Fruit fly (Drosophila melanogaster): ENCODE measurements around the gene Rubicon.

The Rubicon gene

DNA sequence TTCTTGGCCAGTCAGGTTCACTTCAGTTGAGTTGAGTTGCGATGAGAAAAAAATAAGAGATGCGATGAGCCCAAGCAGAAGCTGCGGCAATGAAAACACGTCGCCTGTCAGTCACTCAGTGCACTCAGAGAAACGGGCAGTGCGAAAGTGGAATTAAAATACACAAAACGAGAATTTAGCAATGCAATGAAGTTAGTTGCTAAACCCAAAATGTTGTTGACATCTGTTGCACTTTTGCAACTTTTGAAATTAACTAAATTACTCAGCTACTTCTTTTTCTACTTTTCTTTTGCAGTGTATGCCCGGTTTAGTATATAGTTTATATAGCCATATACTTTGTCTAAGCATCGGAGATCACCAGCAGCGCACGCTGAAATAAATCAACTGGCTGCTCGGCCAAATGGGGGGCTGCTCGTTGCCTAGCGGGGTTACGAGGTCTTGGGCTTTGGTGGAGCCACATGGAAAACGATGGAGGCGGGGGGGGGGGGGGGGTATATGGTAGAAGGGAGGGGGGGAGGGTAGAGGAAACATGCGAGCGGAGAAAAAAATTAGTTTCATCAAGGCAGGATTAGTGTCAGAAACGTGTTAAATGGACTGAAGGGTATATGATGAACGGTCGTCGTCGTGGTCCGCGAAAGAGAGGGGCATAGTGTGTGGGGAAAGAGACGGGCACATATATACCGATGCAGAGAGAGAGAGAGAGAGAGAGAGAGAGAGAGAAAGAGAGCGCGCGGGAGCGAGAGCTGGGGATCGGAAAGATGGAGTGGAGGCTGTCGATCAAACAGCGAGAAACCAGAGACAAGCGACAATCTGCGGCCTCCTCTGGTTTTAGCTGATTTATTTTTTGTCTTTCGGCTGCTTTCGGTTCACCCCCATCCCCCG lies 20.1 kb upstream of the Rubicon start (continued):
- TF ChIP-seq CG10631 (GFP tag; optimal IDR thresholded peaks at IDR 0.05): peak; percentile 63
- TF ChIP-seq salr (GFP tag; optimal IDR thresholded peaks at IDR 0.05): peak; percentile 37 to 53
- peak; percentile 68 for TF ChIP-seq dsx (GFP tag; optimal IDR thresholded peaks at IDR 0.05; ENCODE audit: poor library complexity, severe bottlenecking)
- TF ChIP-seq svp (GFP tag): peak; percentile 75
- TF ChIP-seq fd85E (GFP tag; optimal IDR thresholded peaks at IDR 0.05): no peak
- peak; percentile 22 for TF ChIP-seq CG7368 (GFP tag; optimal IDR thresholded peaks at IDR 0.05)
- peak; percentile 74 for TF ChIP-seq CG6808 (GFP tag; optimal IDR thresholded peaks at IDR 0.05)
- TF ChIP-seq OdsH (GFP tag; optimal IDR thresholded peaks at IDR 0.05): peak; percentile 61
- peak; percentile 47 for TF ChIP-seq Smox (GFP tag; optimal IDR thresholded peaks at IDR 0.05)
- peak; percentile 28 for TF ChIP-seq Lpt (GFP tag; optimal IDR thresholded peaks at IDR 0.05)

DNA sequence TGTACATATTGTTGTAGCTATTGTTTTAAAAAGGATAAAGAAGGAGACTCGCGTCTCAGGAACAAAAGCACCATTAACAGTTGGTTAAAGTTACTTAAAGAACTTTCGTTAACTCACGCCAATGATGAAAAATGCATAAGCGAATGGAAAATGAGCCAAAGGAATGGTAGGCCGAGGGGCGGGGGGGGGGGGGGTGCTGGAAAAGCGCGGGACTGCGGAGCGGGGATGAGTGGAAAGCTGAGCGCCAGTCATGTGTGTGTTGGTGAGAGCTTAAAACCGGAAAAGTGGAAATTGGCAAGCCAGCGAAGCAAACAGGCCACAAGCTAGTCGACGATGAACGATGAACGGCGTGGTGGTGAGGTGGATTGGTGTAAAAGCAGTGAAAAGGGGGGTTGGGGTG lies 18.8 kb upstream of the Rubicon start:
- TF ChIP-seq pdm3 (GFP tag; optimal IDR thresholded peaks at IDR 0.05) (no peak), fkh (GFP tag; optimal IDR thresholded peaks at IDR 0.05) (no peak), Blimp-1 (GFP tag; optimal IDR thresholded peaks at IDR 0.05) (no peak), CG11294 (GFP tag; IDR thresholded peaks at IDR 0.05) (no peak), acj6 (GFP tag; optimal IDR thresholded peaks at IDR 0.05) (no peak), Gug (GFP tag; IDR thresholded peaks at IDR 0.05) (no peak), CG16779 (tag; optimal IDR thresholded peaks at IDR 0.05) (no peak), lz (GFP tag; optimal IDR thresholded peaks at IDR 0.05) (no peak), fd85E (GFP tag; optimal IDR thresholded peaks at IDR 0.05) (no peak), CG31627 (GFP tag; optimal IDR thresholded peaks at IDR 0.05) (no peak), net (GFP tag; optimal IDR thresholded peaks at IDR 0.05) (no peak), CG15336 (GFP tag; IDR thresholded peaks at IDR 0.05) (no peak), ss (GFP tag; optimal IDR thresholded peaks at IDR 0.05) (no peak), Sox15 (GFP tag; optimal IDR thresholded peaks at IDR 0.05) (no peak), Ets21C (GFP tag; optimal IDR thresholded peaks at IDR 0.05) (no peak), Sox14 (GFP tag; optimal IDR thresholded peaks at IDR 0.05) (no peak), CG7368 (GFP tag; optimal IDR thresholded peaks at IDR 0.05) (no peak)

DNA sequence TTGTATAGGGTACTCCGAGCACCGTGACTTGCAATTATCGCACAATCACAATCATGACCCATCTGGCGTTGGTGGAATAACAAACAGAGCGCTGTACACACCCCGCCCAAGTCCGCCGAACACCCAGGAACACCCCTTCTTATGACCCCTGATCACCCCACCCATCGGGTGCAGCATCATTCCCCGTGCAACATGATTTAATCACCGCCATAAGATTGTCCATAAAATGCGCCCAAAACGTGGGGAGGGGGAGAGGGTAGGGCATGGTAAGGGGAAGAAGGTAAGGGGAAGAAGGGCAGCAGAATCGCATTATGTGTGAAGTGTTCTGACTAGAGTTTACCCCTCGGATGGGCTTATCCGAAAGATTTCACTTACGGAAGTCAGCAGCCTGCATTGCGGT lies 16.5 kb upstream of the Rubicon start:
- TF ChIP-seq svp (GFP tag) (peak; percentile 66), CG6163 (GFP tag; IDR thresholded peaks at IDR 0.05) (0 out of 3 replicates have a peak, but pooled peaks have one; percentile 8), CG31627 (GFP tag; optimal IDR thresholded peaks at IDR 0.05) (peak; percentile 3), acj6 (GFP tag; optimal IDR thresholded peaks at IDR 0.05) (no peak)

DNA sequence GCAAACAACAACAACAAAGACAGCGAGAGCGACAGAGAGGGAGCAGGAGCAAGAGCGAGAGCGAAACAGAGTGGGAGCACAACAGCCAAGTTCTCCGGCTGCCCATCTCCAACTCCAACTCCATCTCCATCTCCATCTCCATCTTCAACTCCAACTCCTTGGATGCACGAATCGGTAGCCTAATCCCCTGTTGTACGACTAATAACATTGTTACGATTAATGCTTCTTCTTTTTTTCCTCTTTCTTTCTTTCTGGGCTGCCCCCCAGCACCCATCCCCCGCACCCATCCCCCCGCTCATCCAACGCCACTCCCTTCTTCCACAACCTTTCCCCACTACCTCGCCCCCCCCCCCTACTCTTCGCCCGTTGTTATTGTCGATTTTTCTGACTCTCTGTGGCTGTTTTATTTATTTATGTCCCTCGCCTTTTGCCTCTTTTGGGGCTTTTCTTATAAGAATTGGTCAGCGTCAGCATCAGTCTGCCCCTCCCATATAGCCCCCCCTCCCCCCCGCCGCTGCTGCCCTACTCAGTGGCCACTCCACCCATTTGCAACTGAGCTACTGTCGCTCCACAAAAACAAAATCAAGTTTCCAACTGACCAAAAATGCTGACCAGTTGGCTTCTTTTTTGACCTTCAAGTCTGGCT lies 15.6 kb upstream of the Rubicon start:
- TF ChIP-seq Eip78C (GFP tag) (no peak), dsx (GFP tag; optimal IDR thresholded peaks at IDR 0.05; ENCODE audit: poor library complexity, severe bottlenecking) (peak; percentile 54)

DNA sequence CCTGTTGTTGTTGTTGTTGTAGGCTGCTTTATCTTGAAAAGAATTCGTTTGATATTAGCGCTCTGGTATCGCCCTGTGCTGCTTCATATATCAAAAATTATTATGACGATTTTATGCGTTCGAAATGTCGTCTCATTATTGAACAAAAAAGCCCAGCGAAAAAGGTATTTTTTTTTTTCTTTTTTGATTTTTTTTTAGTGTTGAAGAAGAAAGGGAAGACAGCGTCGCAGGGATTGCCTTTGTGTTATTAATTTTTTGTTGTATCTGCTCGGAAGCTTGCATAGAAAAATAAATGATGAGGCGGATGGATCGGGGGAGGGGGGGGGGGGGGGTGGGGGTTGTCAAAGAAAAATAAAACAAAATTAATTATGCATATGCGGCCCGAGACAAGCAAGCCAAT lies 14.6 kb upstream of the Rubicon start:
- TF ChIP-seq fd85E (GFP tag; optimal IDR thresholded peaks at IDR 0.05) (no peak), CG8119 (GFP tag; IDR thresholded peaks at IDR 0.05) (no peak), Gug (GFP tag; IDR thresholded peaks at IDR 0.05) (no peak), CG7368 (GFP tag; optimal IDR thresholded peaks at IDR 0.05) (no peak), CG3919 (GFP tag; optimal IDR thresholded peaks at IDR 0.05) (no peak), CG11762 (GFP tag; optimal IDR thresholded peaks at IDR 0.05; ENCODE audit: insufficient read depth) (no peak), dac (GFP tag; optimal IDR thresholded peaks at IDR 0.05) (no peak)

Measured in whole organism, prepupa.